Fruit fly (Drosophila melanogaster): Measurements from ENCODE around the gene MSAmiP.

dm6 chr3R:16836021-16836420 is 60.1 kb downstream of the MSAmiP start:
- no peak for TF ChIP-seq CG14711 (tag; optimal IDR thresholded peaks at IDR 0.05)
- no peak for TF ChIP-seq Crg-1 (GFP tag; optimal IDR thresholded peaks at IDR 0.05)
- TF ChIP-seq Mnt (GFP tag; optimal IDR thresholded peaks at IDR 0.05), result no peak
- no peak for TF ChIP-seq Hr96 (GFP tag; optimal IDR thresholded peaks at IDR 0.05)
- TF ChIP-seq kay (GFP tag; ENCODE audit: borderline replicate concordance), result no peak
- TF ChIP-seq CG7101 (tag; optimal IDR thresholded peaks at IDR 0.05), result no peak
- TF ChIP-seq CG12768 (GFP tag; optimal IDR thresholded peaks at IDR 0.05), result no peak
- no peak for TF ChIP-seq CG33017 (tag; optimal IDR thresholded peaks at IDR 0.05)
- no peak for TF ChIP-seq bab1 (GFP tag; optimal IDR thresholded peaks at IDR 0.05)
- TF ChIP-seq cnc (optimal IDR thresholded peaks at IDR 0.05), result no peak
- no peak for TF ChIP-seq Clk (GFP tag; optimal IDR thresholded peaks at IDR 0.05)
- TF ChIP-seq ovo (GFP tag; optimal IDR thresholded peaks at IDR 0.05), result no peak
- TF ChIP-seq CG7045 (GFP tag; optimal IDR thresholded peaks at IDR 0.05), result no peak

Data from whole organism, adult.